Fruit fly (Drosophila melanogaster): ENCODE results near the gene side.

The side gene

dm6 chr3R:27407049-27407448 is 30.2 kb downstream of the side start (continued):
- TF ChIP-seq Ptx1 (GFP tag; IDR thresholded peaks at IDR 0.05) (peak; percentile 87), Lhr (GFP tag; optimal IDR thresholded peaks at IDR 0.05) (no peak), CG17568 (GFP tag; optimal IDR thresholded peaks at IDR 0.05) (peak; percentile 16), GATAe (GFP tag; conservative IDR thresholded peaks at IDR 0.05) (no peak; the same call in 1 of the 2 replicates), Dip2 (GFP tag; IDR thresholded peaks at IDR 0.05) (0 out of 2 replicates have a peak, but pooled peaks have one; percentile 14), CG11696 (GFP tag; IDR thresholded peaks at IDR 0.05) (peak; percentile 52; the same call in 1 of the 2 replicates), sc (optimal IDR thresholded peaks at IDR 0.05) (no peak), sc (GFP tag; optimal IDR thresholded peaks at IDR 0.05) (no peak), cg (GFP tag; optimal IDR thresholded peaks at IDR 0.05) (no peak), sens (GFP tag) (peak; percentile 78), slp2 (GFP tag; optimal IDR thresholded peaks at IDR 0.05) (peak; percentile 43), dpn (GFP tag; optimal IDR thresholded peaks at IDR 0.05) (peak; percentile 76 to 77), Neu2 (GFP tag; optimal IDR thresholded peaks at IDR 0.05; ENCODE audit: borderline replicate concordance) (no peak), row (GFP tag; IDR thresholded peaks at IDR 0.05) (peak; percentile 87), CrebB (tag; optimal IDR thresholded peaks at IDR 0.05) (peak; percentile 50), Dfd (GFP tag; optimal IDR thresholded peaks at IDR 0.05) (no peak), mam (GFP tag; optimal IDR thresholded peaks at IDR 0.05) (peak; percentile 83), CG17361 (GFP tag; IDR thresholded peaks at IDR 0.05) (peak; percentile 62), CG6654 (GFP tag; optimal IDR thresholded peaks at IDR 0.05) (peak; percentile 17), Dll (GFP tag; IDR thresholded peaks at IDR 0.05; ENCODE audit: partially characterized antibody) (no peak), CG17385 (GFP tag; optimal IDR thresholded peaks at IDR 0.05) (peak; percentile 57), Hr39 (optimal IDR thresholded peaks at IDR 0.05) (no peak), Sin3A (optimal IDR thresholded peaks at IDR 0.05) (no peak), Bteb2 (GFP tag; optimal IDR thresholded peaks at IDR 0.05) (peak; percentile 57), CG8281 (tag; optimal IDR thresholded peaks at IDR 0.05) (peak; percentile 33), wek (GFP tag; optimal IDR thresholded peaks at IDR 0.05) (no peak), CG18764 (GFP tag; optimal IDR thresholded peaks at IDR 0.05) (peak; percentile 36), CG2199 (GFP tag; IDR thresholded peaks at IDR 0.05) (0 out of 3 replicates have a peak, but pooled peaks have one; percentile 25), HmgD (GFP tag; optimal IDR thresholded peaks at IDR 0.05) (no peak), CG17829 (tag; optimal IDR thresholded peaks at IDR 0.05) (peak; percentile 54), CG3407 (GFP tag; optimal IDR thresholded peaks at IDR 0.05) (peak; percentile 3), ac (GFP tag; optimal IDR thresholded peaks at IDR 0.05) (no peak), CG1529 (GFP tag; optimal IDR thresholded peaks at IDR 0.05) (no peak), nerfin-1 (tag; optimal IDR thresholded peaks at IDR 0.05) (peak; percentile 38), Xbp1 (GFP tag; optimal IDR thresholded peaks at IDR 0.05) (peak; percentile 73), Ada2b (GFP tag; IDR thresholded peaks at IDR 0.05) (peak; percentile 86), bcd (GFP tag; optimal IDR thresholded peaks at IDR 0.05) (peak; percentile 77), Jarid2 (GFP tag; optimal IDR thresholded peaks at IDR 0.05) (no peak), Antp (GFP tag; optimal IDR thresholded peaks at IDR 0.05) (peak; percentile 70), vvl (GFP tag; IDR thresholded peaks at IDR 0.05) (peak; percentile 82; the same call in 1 of the 2 replicates), mld (GFP tag; IDR thresholded peaks at IDR 0.05; ENCODE audit: partially characterized antibody) (no peak), emc (GFP tag; optimal IDR thresholded peaks at IDR 0.05) (peak; percentile 72), D19A (tag; optimal IDR thresholded peaks at IDR 0.05) (peak; percentile 45), CG14860 (GFP tag; IDR thresholded peaks at IDR 0.05; ENCODE audit: partially characterized antibody) (no peak), Myb (GFP tag; optimal IDR thresholded peaks at IDR 0.05) (peak; percentile 55), CG42726 (GFP tag; IDR thresholded peaks at IDR 0.05; ENCODE audit: partially characterized antibody) (no peak), tin (GFP tag; optimal IDR thresholded peaks at IDR 0.05) (peak; percentile 60), p53 (GFP tag; optimal IDR thresholded peaks at IDR 0.05) (no peak), tx (GFP tag; optimal IDR thresholded peaks at IDR 0.05) (peak; percentile 66), Deaf1 (tag; optimal IDR thresholded peaks at IDR 0.05) (peak; percentile 35), CG3726 (GFP tag; IDR thresholded peaks at IDR 0.05) (0 out of 3 replicates have a peak, but pooled peaks have one; percentile 54), sob (GFP tag; IDR thresholded peaks at IDR 0.05) (peak; percentile 90)
